Fruit fly (Drosophila melanogaster) whole organism, prepupa: ENCODE data around the gene KFase.

Source experiments
- Blimp-1 ChIP-seq: fragments of 200-800 bp; sonication (Bioruptor generic); optimal IDR thresholded peaks from 3 replicates; lab custom pipeline; 2017; ENCODE audit warnings: missing biosample characterization, missing genetic modification characterization, mild to moderate bottlenecking, moderate library complexity, missing genetic modification reagents
- CG10669 ChIP-seq: fragments of 200-800 bp; sonication (Bioruptor generic); optimal IDR thresholded peaks from 3 replicates; lab custom pipeline; 2018; ENCODE audit warnings: missing biosample characterization, mild to moderate bottlenecking, missing genetic modification characterization, moderate library complexity
- CG11294 ChIP-seq: fragments of 200-800 bp; sonication (Bioruptor generic); IDR thresholded peaks from 2 replicates; pipeline ENCODE4 v1.3.6; 2022; ENCODE audit warnings: missing biosample characterization, missing genetic modification characterization
- CG11762 ChIP-seq: fragments of 200-800 bp; sonication (Bioruptor generic); optimal IDR thresholded peaks from 3 replicates; lab custom pipeline; 2016; ENCODE audit warnings: missing biosample characterization, missing genetic modification characterization; ENCODE audit not compliant: insufficient read depth
- CG11902 ChIP-seq: fragments of 200-800 bp; sonication (Bioruptor generic); optimal IDR thresholded peaks from 3 replicates; lab custom pipeline; 2016; ENCODE audit warnings: missing biosample characterization, missing genetic modification characterization
- CG15336 ChIP-seq: fragments of 200-800 bp; sonication (Bioruptor generic); IDR thresholded peaks from 2 replicates; pipeline ENCODE4 v1.3.6; 2022; ENCODE audit warnings: missing biosample characterization, missing genetic modification characterization
- CG1621 ChIP-seq: fragments of 200-800 bp; sonication (Bioruptor generic); optimal IDR thresholded peaks from 3 replicates; lab custom pipeline; 2018; ENCODE audit warnings: missing biosample characterization, mild to moderate bottlenecking, missing genetic modification characterization
- CG16779 ChIP-seq: fragments of 200-800 bp; sonication (Bioruptor generic); optimal IDR thresholded peaks from 3 replicates; lab custom pipeline; 2017; ENCODE audit warnings: missing biosample characterization, mild to moderate bottlenecking, missing genetic modification characterization
- CG3032 ChIP-seq: fragments of 200-800 bp; optimal IDR thresholded peaks from 2 replicates; lab custom pipeline; 2019; ENCODE audit warnings: missing biosample characterization, mild to moderate bottlenecking, missing genetic modification characterization, moderate library complexity
- CG32006 ChIP-seq: fragments of 200-800 bp; sonication (Bioruptor generic); optimal IDR thresholded peaks from 3 replicates; lab custom pipeline; 2017; ENCODE audit warnings: missing biosample characterization, mild to moderate bottlenecking, missing genetic modification characterization
- CG3919 ChIP-seq: fragments of 200-800 bp; sonication (Bioruptor generic); optimal IDR thresholded peaks from 3 replicates; lab custom pipeline; 2016; ENCODE audit warnings: missing biosample characterization, missing genetic modification characterization
- CG4318 ChIP-seq: fragments of 200-800 bp; sonication (Bioruptor generic); optimal IDR thresholded peaks from 3 replicates; lab custom pipeline; 2017; ENCODE audit warnings: missing biosample characterization, mild to moderate bottlenecking, missing genetic modification characterization
- CG6163 ChIP-seq: fragments of 200-800 bp; sonication (Bioruptor generic); IDR thresholded peaks from 3 replicates; pipeline ENCODE4 v1.3.6; 2022; ENCODE audit warnings: missing biosample characterization, missing genetic modification characterization
- CG6276 ChIP-seq: fragments of 200-800 bp; sonication (Bioruptor generic); optimal IDR thresholded peaks from 2 replicates; lab custom pipeline; 2017; ENCODE audit warnings: missing biosample characterization, mild to moderate bottlenecking, missing genetic modification characterization
- CG6792 ChIP-seq: fragments of 200-800 bp; sonication (Bioruptor generic); optimal IDR thresholded peaks from 3 replicates; lab custom pipeline; 2016; ENCODE audit warnings: missing biosample characterization, missing genetic modification characterization
- CG6854 ChIP-seq: fragments of 200-800 bp; sonication (Bioruptor generic); optimal IDR thresholded peaks from 2 replicates; lab custom pipeline; 2017; ENCODE audit warnings: missing biosample characterization, mild to moderate bottlenecking, missing genetic modification characterization
- CG7368 ChIP-seq: fragments of 200-800 bp; sonication (Bioruptor generic); optimal IDR thresholded peaks from 3 replicates; lab custom pipeline; 2016; ENCODE audit warnings: missing biosample characterization, missing genetic modification characterization
- CG8119 ChIP-seq: fragments of 200-800 bp; sonication (Bioruptor generic); IDR thresholded peaks from 3 replicates; pipeline ENCODE4 v1.3.6; 2022; ENCODE audit warnings: missing biosample characterization, missing genetic modification characterization
- Eip78C ChIP-seq: fragments of 200-800 bp; sonication (Bioruptor generic); peaks from one replicate; lab custom pipeline; 2016; ENCODE audit warnings: missing biosample characterization, missing genetic modification characterization
- Eip93F ChIP-seq: fragments of 200-800 bp; sonication (Bioruptor generic); optimal IDR thresholded peaks from 2 replicates; lab custom pipeline; 2016; ENCODE audit warnings: missing biosample characterization, mild to moderate bottlenecking, missing genetic modification characterization
- Ets21C ChIP-seq: fragments of 200-800 bp; sonication (Bioruptor generic); optimal IDR thresholded peaks from 3 replicates; lab custom pipeline; 2016; ENCODE audit warnings: missing biosample characterization, missing genetic modification characterization
- Ets96B ChIP-seq: fragments of 200-800 bp; optimal IDR thresholded peaks from 2 replicates; lab custom pipeline; 2019; ENCODE audit warnings: missing biosample characterization, mild to moderate bottlenecking, missing genetic modification characterization, moderate library complexity
- Hr4 ChIP-seq: fragments of 200-800 bp; sonication (Bioruptor generic); optimal IDR thresholded peaks from 3 replicates; lab custom pipeline; 2016; ENCODE audit warnings: missing biosample characterization, missing genetic modification characterization
- Met ChIP-seq: fragments of 200-800 bp; sonication (Bioruptor generic); optimal IDR thresholded peaks from 3 replicates; lab custom pipeline; 2016; ENCODE audit warnings: missing biosample characterization, missing genetic modification characterization
- Smox ChIP-seq: fragments of 200-800 bp; sonication (Bioruptor generic); optimal IDR thresholded peaks from 3 replicates; lab custom pipeline; 2016; ENCODE audit warnings: missing biosample characterization, missing genetic modification characterization
- Sox102F ChIP-seq: fragments of 200-800 bp; sonication (Bioruptor generic); optimal IDR thresholded peaks from 2 replicates; lab custom pipeline; 2016; ENCODE audit warnings: missing biosample characterization, mild to moderate bottlenecking, missing genetic modification characterization
- Sox14 ChIP-seq: fragments of 200-800 bp; sonication (Bioruptor generic); optimal IDR thresholded peaks from 3 replicates; lab custom pipeline; 2016; ENCODE audit warnings: missing biosample characterization, missing genetic modification characterization
- Sox15 ChIP-seq: fragments of 200-800 bp; sonication (Bioruptor generic); optimal IDR thresholded peaks from 3 replicates; lab custom pipeline; 2016; ENCODE audit warnings: missing biosample characterization, missing genetic modification characterization
- achi ChIP-seq: fragments of 200-800 bp; sonication (Bioruptor generic); optimal IDR thresholded peaks from 3 replicates; lab custom pipeline; 2016; ENCODE audit warnings: missing biosample characterization, missing genetic modification characterization
- acj6 ChIP-seq: fragments of 200-800 bp; sonication (Bioruptor generic); optimal IDR thresholded peaks from 3 replicates; lab custom pipeline; 2016; ENCODE audit warnings: missing biosample characterization, missing genetic modification characterization
- cyc ChIP-seq: fragments of 200-800 bp; sonication (Bioruptor generic); optimal IDR thresholded peaks from 3 replicates; lab custom pipeline; 2016; ENCODE audit warnings: missing biosample characterization, missing genetic modification characterization
- dac ChIP-seq: fragments of 200-800 bp; sonication (Bioruptor generic); optimal IDR thresholded peaks from 2 replicates; lab custom pipeline; 2017; ENCODE audit warnings: missing biosample characterization, mild to moderate bottlenecking, missing genetic modification characterization
- dsx ChIP-seq: fragments of 200-800 bp; optimal IDR thresholded peaks from 3 replicates; lab custom pipeline; 2019; ENCODE audit warnings: missing biosample characterization, mild to moderate bottlenecking, missing genetic modification characterization, moderate library complexity; ENCODE audit not compliant: poor library complexity, severe bottlenecking
- eg ChIP-seq: fragments of 200-800 bp; sonication (Bioruptor generic); IDR thresholded peaks from 3 replicates; pipeline ENCODE4 v1.3.6; 2022; ENCODE audit warnings: missing biosample characterization, missing genetic modification characterization
- esn ChIP-seq: fragments of 200-800 bp; sonication (Bioruptor generic); optimal IDR thresholded peaks from 2 replicates; lab custom pipeline; 2016; ENCODE audit warnings: missing biosample characterization, mild to moderate bottlenecking, missing genetic modification characterization, moderate library complexity
- fd59A ChIP-seq: fragments of 200-800 bp; sonication (Bioruptor generic); optimal IDR thresholded peaks from 2 replicates; lab custom pipeline; 2017; ENCODE audit warnings: missing biosample characterization, mild to moderate bottlenecking, missing genetic modification characterization, missing genetic modification reagents
- fkh ChIP-seq: fragments of 200-800 bp; sonication (Bioruptor generic); optimal IDR thresholded peaks from 3 replicates; lab custom pipeline; 2017; ENCODE audit warnings: missing biosample characterization, mild to moderate bottlenecking, missing genetic modification characterization, moderate library complexity
- lz ChIP-seq: fragments of 200-800 bp; sonication (Bioruptor generic); optimal IDR thresholded peaks from 3 replicates; lab custom pipeline; 2016; ENCODE audit warnings: missing biosample characterization, missing genetic modification characterization
- net ChIP-seq: fragments of 200-800 bp; sonication (Bioruptor generic); optimal IDR thresholded peaks from 3 replicates; lab custom pipeline; 2016; ENCODE audit warnings: missing biosample characterization, missing genetic modification characterization
- pdm3 ChIP-seq: fragments of 200-800 bp; sonication (Bioruptor generic); optimal IDR thresholded peaks from 3 replicates; lab custom pipeline; 2016; ENCODE audit warnings: missing biosample characterization, missing genetic modification characterization
- ss ChIP-seq, 2 experiments: fragments of 200-800 bp; sonication (Bioruptor generic); optimal IDR thresholded peaks; 2 replicates in 1 of 2; 3 replicates in 1 of 2; lab custom pipeline; 2017 to 2018; ENCODE audit warnings: mild to moderate bottlenecking in 2 of 2, missing biosample characterization in 2 of 2, missing genetic modification characterization in 2 of 2, moderate library complexity in 1 of 2
- svp ChIP-seq: fragments of 200-800 bp; sonication (Bioruptor generic); peaks from one replicate; lab custom pipeline; 2016; ENCODE audit warnings: missing biosample characterization, missing genetic modification characterization
- topi ChIP-seq: fragments of 200-800 bp; sonication (Bioruptor generic); optimal IDR thresholded peaks from 3 replicates; lab custom pipeline; 2016; ENCODE audit warnings: missing biosample characterization, missing genetic modification characterization
- vri ChIP-seq: fragments of 200-800 bp; sonication (Bioruptor generic); optimal IDR thresholded peaks from 3 replicates; lab custom pipeline; 2016; ENCODE audit warnings: missing biosample characterization, mild to moderate bottlenecking, missing genetic modification characterization

KFase gene

dm6 chr2L:6480212-6480994 lies 8.2 kb downstream of the KFase start, which contains the start of the genes Sec61alpha and Daxx (continued):
- TF ChIP-seq CG32006 (peak; percentile 77), CG3032 (tag; lab: Kevin White, UChicago) (peak; percentile 79), CG6276 (GFP tag; lab: Kevin White, UChicago) (no peak), Met (GFP tag; lab: Kevin White, UChicago) (peak; percentile 85), esn (peak; percentile 85), CG11294 (peak; percentile 74), CG11762 (GFP tag; lab: Kevin White, UChicago) (peak; percentile 74), cyc (peak; percentile 88), fd59A (peak; percentile 65), CG6792 (GFP tag; lab: Kevin White, UChicago) (peak; percentile 78), achi (GFP tag; lab: Kevin White, UChicago) (peak; percentile 93), CG10669 (GFP tag; lab: Kevin White, UChicago) (peak; percentile 73), Ets21C (peak; percentile 85)

- TF ChIP-seq ss (GFP tag; optimal IDR thresholded peaks at IDR 0.05; lab: Kevin White, UChicago) (peak; percentile 44 to 59), achi (GFP tag; lab: Kevin White, UChicago) (peak; percentile 99), Sox15 (GFP tag; lab: Kevin White, UChicago) (no peak), CG7368 (no peak), Sox102F (GFP tag; lab: Kevin White, UChicago) (peak; percentile 13), CG15336 (GFP tag; lab: Robert Waterston, UW) (0 out of 2 replicates have a peak, but pooled peaks have one; percentile 43), pdm3 (GFP tag; lab: Kevin White, UChicago) (peak; percentile 29), CG6163 (GFP tag; lab: Robert Waterston, UW) (peak; percentile 25; the same call in 1 of the 3 replicates), acj6 (peak; percentile 18), CG3032 (tag; lab: Kevin White, UChicago) (no peak), CG11762 (GFP tag; lab: Kevin White, UChicago) (no peak), eg (GFP tag; lab: Robert Waterston, UW) (peak; percentile 3; the same call in 2 of the 3 replicates), vri (GFP tag; lab: Kevin White, UChicago) (peak; percentile 35), esn (no peak), Sox14 (GFP tag; lab: Kevin White, UChicago) (peak; percentile 2), svp (GFP tag; lab: Kevin White, UChicago) (peak; percentile 49), dsx (GFP tag; lab: Kevin White, UChicago) (peak; percentile 12), CG32006 (peak; percentile 48), Smox (GFP tag; lab: Kevin White, UChicago) (no peak), CG11294 (no peak), cyc (no peak), CG1621 (tag; lab: Kevin White, UChicago) (peak; percentile 49), CG6276 (GFP tag; lab: Kevin White, UChicago) (peak; percentile 13), net (GFP tag; lab: Kevin White, UChicago) (no peak), fd59A (no peak), Ets21C (no peak), topi (GFP tag; lab: Kevin White, UChicago) (no peak), CG8119 (GFP tag; lab: Robert Waterston, UW) (peak; percentile 62), lz (peak; percentile 21), fkh (GFP tag; lab: Kevin White, UChicago) (peak; percentile 97), Eip78C (GFP tag; lab: Kevin White, UChicago) (peak; percentile 62), Ets96B (tag; lab: Kevin White, UChicago) (peak; percentile 7), Blimp-1 (GFP tag; lab: Kevin White, UChicago) (peak; percentile 34), CG6854 (GFP tag; lab: Kevin White, UChicago) (no peak), CG4318 (GFP tag; lab: Kevin White, UChicago) (no peak), Met (GFP tag; lab: Kevin White, UChicago) (peak; percentile 14), CG3919 (GFP tag; lab: Kevin White, UChicago) (peak; percentile 23), Hr4 (GFP tag; lab: Kevin White, UChicago) (peak; percentile 36), CG16779 (peak; percentile 30), dac (GFP tag; lab: Kevin White, UChicago) (no peak), CG11902 (GFP tag; lab: Kevin White, UChicago) (no peak), Eip93F (peak; percentile 37), CG10669 (GFP tag; lab: Kevin White, UChicago) (no peak)
Measured at dm6 chr2L:6479226-6479906, 9.2 kb downstream of the KFase start.
